Fruit fly (Drosophila melanogaster) whole organism, wandering third instar larva: ENCODE data around the gene Atg8b.
"Not testable (repeated sequence)": the region's sequence is repeated elsewhere in the genome, so short reads cannot be mapped to it uniquely, and the experiment has no call there.

Experiments used
- Abd-B ChIP-seq: fragments of >200 bp; optimal IDR thresholded peaks from 2 replicates; lab custom pipeline; 2017; ENCODE audit warnings: missing biosample characterization, missing genetic modification characterization
- CG32264 ChIP-seq: fragments of 200-800 bp; sonication (Bioruptor generic); optimal IDR thresholded peaks from 2 replicates; lab custom pipeline; 2016; ENCODE audit warnings: missing biosample characterization, missing genetic modification characterization
- CG9705 ChIP-seq: fragments of 200-800 bp; sonication (Bioruptor generic); optimal IDR thresholded peaks from 2 replicates; lab custom pipeline; 2018; ENCODE audit warnings: missing biosample characterization, mild to moderate bottlenecking, missing genetic modification characterization
- Dfd ChIP-seq: fragments of >200 bp; optimal IDR thresholded peaks from 2 replicates; lab custom pipeline; 2017; ENCODE audit warnings: missing biosample characterization, missing genetic modification characterization
- Dif ChIP-seq: fragments of 200-275, 200-300 bp; sonication (Bioruptor generic); optimal IDR thresholded peaks from 2 replicates; lab custom pipeline; 2018; ENCODE audit warnings: missing biosample characterization, missing genetic modification characterization; ENCODE audit not compliant: partially characterized antibody
- HLH106 ChIP-seq: fragments of 200-800 bp; optimal IDR thresholded peaks from 3 replicates; lab custom pipeline; 2019; ENCODE audit warnings: missing biosample characterization, mild to moderate bottlenecking, missing genetic modification characterization, moderate library complexity
- Hnf4 ChIP-seq: fragments of 200-800 bp; sonication (Bioruptor generic); optimal IDR thresholded peaks from 2 replicates; lab custom pipeline; 2016; ENCODE audit warnings: missing biosample characterization, mild to moderate bottlenecking, missing genetic modification characterization
- Hr78 ChIP-seq: fragments of >200 bp; optimal IDR thresholded peaks from 2 replicates; lab custom pipeline; 2017; ENCODE audit warnings: missing biosample characterization, missing genetic modification characterization
- Hr83 ChIP-seq: fragments of 200-300 bp; sonication (Bioruptor generic); optimal IDR thresholded peaks from 2 replicates; lab custom pipeline; 2016; ENCODE audit warnings: missing biosample characterization, mild to moderate bottlenecking, missing genetic modification characterization, moderate library complexity; ENCODE audit not compliant: poor library complexity, severe bottlenecking
- Jra ChIP-seq: sonication (Bioruptor generic); optimal IDR thresholded peaks from 2 replicates; lab custom pipeline; 2016; ENCODE audit warnings: missing biosample characterization, missing genetic modification characterization
- Mio ChIP-seq: sonication (Bioruptor generic); optimal IDR thresholded peaks from 2 replicates; lab custom pipeline; 2016; ENCODE audit warnings: missing biosample characterization, missing genetic modification characterization
- Myc ChIP-seq: fragments of >200 bp; optimal IDR thresholded peaks from 2 replicates; lab custom pipeline; 2017
- N ChIP-seq: fragments of >200 bp; optimal IDR thresholded peaks from 2 replicates; lab custom pipeline; 2018; ENCODE audit warnings: missing biosample characterization, missing external identifiers, missing genetic modification characterization
- OdsH ChIP-seq: fragments of 200-800 bp; sonication (Bioruptor generic); optimal IDR thresholded peaks from 2 replicates; lab custom pipeline; 2016; ENCODE audit warnings: missing biosample characterization, mild to moderate bottlenecking, missing genetic modification characterization
- Vsx2 ChIP-seq: fragments of 200-300, 225-300 bp; sonication (Bioruptor generic); optimal IDR thresholded peaks from 2 replicates; lab custom pipeline; 2018; ENCODE audit warnings: missing biosample characterization, missing genetic modification characterization; ENCODE audit not compliant: partially characterized antibody
- br ChIP-seq: fragments of 200-800 bp; sonication (Bioruptor generic); optimal IDR thresholded peaks from 2 replicates; lab custom pipeline; 2016; ENCODE audit warnings: missing biosample characterization, missing genetic modification characterization
- brk ChIP-seq: fragments of 200-800 bp; sonication (Bioruptor generic); optimal IDR thresholded peaks from 2 replicates; lab custom pipeline; 2016; ENCODE audit warnings: missing biosample characterization, mild to moderate bottlenecking, missing genetic modification characterization
- dl ChIP-seq, 2 experiments: fragments of 175-275, 200-275 bp in 1 of 2; fragments of 200-275 bp in 1 of 2; sonication (Bioruptor generic); optimal IDR thresholded peaks; lab custom pipeline; 2018; ENCODE audit warnings: mild to moderate bottlenecking in 2 of 2, missing biosample characterization in 2 of 2, missing genetic modification characterization in 2 of 2, moderate library complexity in 2 of 2; ENCODE audit not compliant: partially characterized antibody in 2 of 2, insufficient read depth in 1 of 2
- dmrt93B ChIP-seq: fragments of 200-800 bp; sonication (Bioruptor generic); optimal IDR thresholded peaks from 2 replicates; lab custom pipeline; 2018; ENCODE audit warnings: missing biosample characterization, mild to moderate bottlenecking, missing genetic modification characterization
- dsf ChIP-seq: sonication (Bioruptor generic); optimal IDR thresholded peaks from 2 replicates; lab custom pipeline; 2016; ENCODE audit warnings: missing biosample characterization, missing genetic modification characterization, borderline replicate concordance
- foxo ChIP-seq, 2 experiments: fragments of 200-800 bp; sonication (Bioruptor generic); optimal IDR thresholded peaks; 2 replicates in 1 of 2; 3 replicates in 1 of 2; lab custom pipeline; 2016 to 2017; ENCODE audit warnings: missing biosample characterization in 2 of 2, missing genetic modification characterization in 2 of 2
- fru ChIP-seq: fragments of 200-800 bp; sonication (Bioruptor generic); optimal IDR thresholded peaks from 3 replicates; lab custom pipeline; 2016; ENCODE audit warnings: missing biosample characterization, mild to moderate bottlenecking, missing genetic modification characterization
- h ChIP-seq: fragments of 200-800 bp; sonication (Bioruptor generic); optimal IDR thresholded peaks from 3 replicates; lab custom pipeline; 2016; ENCODE audit warnings: missing biosample characterization, mild to moderate bottlenecking, missing genetic modification characterization
- pan ChIP-seq: fragments of >200 bp; optimal IDR thresholded peaks from 2 replicates; lab custom pipeline; 2017
- psq ChIP-seq: fragments of 200-800 bp; sonication (Bioruptor generic); optimal IDR thresholded peaks from 3 replicates; lab custom pipeline; 2017; ENCODE audit warnings: missing biosample characterization, mild to moderate bottlenecking, missing genetic modification characterization, moderate library complexity
- rgr ChIP-seq: fragments of 200-800 bp; sonication (Bioruptor generic); optimal IDR thresholded peaks from 3 replicates; lab custom pipeline; 2016; ENCODE audit warnings: missing biosample characterization, mild to moderate bottlenecking, missing genetic modification characterization
- sage ChIP-seq: fragments of 200-800 bp; sonication (Bioruptor generic); optimal IDR thresholded peaks from 2 replicates; lab custom pipeline; 2016; ENCODE audit warnings: missing biosample characterization, mild to moderate bottlenecking, missing genetic modification characterization
- sv ChIP-seq: fragments of 200-800 bp; sonication (Bioruptor generic); optimal IDR thresholded peaks from 3 replicates; lab custom pipeline; 2016; ENCODE audit warnings: missing biosample characterization, missing genetic modification characterization
- tai ChIP-seq: sonication (Bioruptor generic); optimal IDR thresholded peaks from 2 replicates; lab custom pipeline; 2016; ENCODE audit warnings: missing biosample characterization, missing genetic modification characterization
- usp ChIP-seq: fragments of >200 bp; optimal IDR thresholded peaks from 2 replicates; lab custom pipeline; 2017; ENCODE audit warnings: missing biosample characterization, missing genetic modification characterization

The Atg8b gene

DNA sequence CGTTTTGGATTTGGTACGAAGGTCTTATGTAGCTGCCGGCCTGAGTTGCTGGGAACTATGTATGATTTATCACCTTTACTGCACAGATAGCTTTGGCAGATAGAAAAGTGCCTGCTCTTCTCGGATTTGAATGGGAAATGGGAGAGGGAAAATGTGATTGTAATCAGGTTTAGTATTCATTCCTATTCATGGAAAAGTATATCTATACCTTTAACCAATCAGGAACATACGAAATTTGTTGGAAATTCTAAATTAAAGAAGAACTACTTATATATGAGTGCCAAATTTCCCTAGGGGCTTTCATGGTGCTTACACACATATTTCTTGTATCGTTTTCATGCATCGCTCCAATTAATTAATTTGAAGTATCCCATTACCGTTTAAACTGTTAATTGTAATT is at the start of gene Atg8b:
Atg8b (minus strand) TSS at position 101 of the 400 bp plus-strand sequence.
- TF ChIP-seq Myc (lab: Kevin White, UChicago) (no peak), dmrt93B (GFP tag; lab: Kevin White, UChicago) (no peak), Jra (GFP tag; lab: Kevin White, UChicago) (no peak), OdsH (GFP tag; lab: Kevin White, UChicago) (no peak), brk (GFP tag; lab: Kevin White, UChicago) (no peak), Abd-B (GFP tag; lab: Kevin White, UChicago) (no peak), foxo (GFP tag; optimal IDR thresholded peaks at IDR 0.05; lab: Kevin White, UChicago) (no peak), Dif (GFP tag; lab: Kevin White, UChicago) (no peak), fru (GFP tag; lab: Kevin White, UChicago) (no peak)

dm6 chr3R:17774538-17774937 is 49.7 kb upstream of the Atg8b start:
- no peak for TF ChIP-seq tai (GFP tag; lab: Kevin White, UChicago)
- no peak for TF ChIP-seq Dfd (GFP tag; lab: Kevin White, UChicago)
- no peak for TF ChIP-seq Hr78 (GFP tag; lab: Kevin White, UChicago)
- TF ChIP-seq Hr83: no peak
- no peak for TF ChIP-seq br
- TF ChIP-seq fru (GFP tag; lab: Kevin White, UChicago): no peak
- no peak for TF ChIP-seq sv (GFP tag; lab: Kevin White, UChicago)
- TF ChIP-seq psq (GFP tag; lab: Kevin White, UChicago): no peak
- TF ChIP-seq sage (GFP tag; lab: Kevin White, UChicago): no peak
- TF ChIP-seq Abd-B (GFP tag; lab: Kevin White, UChicago): no peak
- TF ChIP-seq h (GFP tag; lab: Kevin White, UChicago): no peak
- TF ChIP-seq CG9705: no peak
- no peak for TF ChIP-seq dsf (GFP tag; lab: Kevin White, UChicago)
- no peak for TF ChIP-seq usp

dm6 chr3R:17773893-17774292 is 49.0 kb upstream of the Atg8b start:
- TF ChIP-seq N (GFP tag; lab: Kevin White, UChicago) (no peak), Dfd (GFP tag; lab: Kevin White, UChicago) (peak; percentile 88)

DNA sequence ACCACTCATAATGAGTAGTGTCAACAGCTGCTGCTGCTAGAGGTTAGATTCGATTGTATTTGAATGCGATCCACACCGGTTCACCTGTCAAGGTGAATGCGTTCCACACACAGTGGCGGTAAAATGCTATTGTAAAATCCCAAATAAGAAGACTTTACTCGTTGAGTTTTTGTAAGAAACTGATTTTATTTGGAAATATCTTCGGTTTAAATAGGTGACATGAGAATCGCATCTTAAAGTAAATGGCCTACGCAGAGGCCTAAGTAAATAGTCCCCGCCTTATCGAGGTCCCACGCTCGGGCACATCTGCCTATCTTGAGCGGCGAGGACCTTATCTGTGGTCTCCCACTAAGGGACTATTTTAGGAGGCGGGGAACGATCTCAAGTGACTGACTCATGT is 38.2 kb upstream of the Atg8b start, which contains the start of gene TyrR:
TyrR (minus strand) TSS at position 101 of the 400 bp plus-strand sequence.
- TF ChIP-seq Dfd (GFP tag; lab: Kevin White, UChicago); Hnf4; CG32264 (GFP tag; lab: Kevin White, UChicago): not testable (repeated sequence)

DNA sequence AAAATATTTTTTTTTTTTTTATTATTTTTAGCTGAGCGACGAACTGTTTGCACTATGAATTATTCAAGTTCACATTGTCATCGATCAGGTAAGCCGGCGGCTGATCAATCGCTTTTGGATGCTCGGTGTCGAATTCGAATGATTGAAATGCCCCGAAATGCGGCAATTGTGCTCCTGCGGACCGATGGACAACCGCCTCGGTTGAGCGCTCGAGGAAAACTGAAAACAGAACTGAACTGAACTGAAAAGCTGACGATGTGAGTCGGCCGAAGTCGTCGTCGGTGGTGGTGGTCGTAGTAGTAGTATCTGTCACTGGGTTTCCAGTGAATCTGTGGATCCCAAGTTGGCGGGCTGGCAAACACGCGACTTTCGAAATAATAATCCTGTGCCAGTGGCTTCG is 37.4 kb upstream of the Atg8b start:
- TF ChIP-seq sage (GFP tag; lab: Kevin White, UChicago) (no peak), br (no peak), psq (GFP tag; lab: Kevin White, UChicago) (no peak), Dfd (GFP tag; lab: Kevin White, UChicago) (no peak), Hr78 (GFP tag; lab: Kevin White, UChicago) (no peak), dl (GFP tag; optimal IDR thresholded peaks at IDR 0.05; lab: Kevin White, UChicago; ENCODE audit: insufficient read depth in 1 of 2, partially characterized antibody in 2 of 2) (no peak), Abd-B (GFP tag; lab: Kevin White, UChicago) (no peak), rgr (GFP tag; lab: Kevin White, UChicago) (no peak), N (GFP tag; lab: Kevin White, UChicago) (no peak), pan (lab: Kevin White, UChicago) (no peak), Vsx2 (GFP tag; lab: Kevin White, UChicago) (no peak), Jra (GFP tag; lab: Kevin White, UChicago) (no peak), Mio (GFP tag; lab: Kevin White, UChicago) (no peak), CG9705 (no peak), Myc (lab: Kevin White, UChicago) (no peak), Dif (GFP tag; lab: Kevin White, UChicago) (no peak), HLH106 (tag; lab: Kevin White, UChicago) (no peak), foxo (GFP tag; optimal IDR thresholded peaks at IDR 0.05; lab: Kevin White, UChicago) (no peak)
- TF ChIP-seq, all 38 proteins: peak for 0
